Fruit fly (Drosophila melanogaster): ENCODE data around the gene Calx.
A peak's percentile ranks its signal among the peaks of the same experiment; 100 is the strongest.

Gene Calx

DNA sequence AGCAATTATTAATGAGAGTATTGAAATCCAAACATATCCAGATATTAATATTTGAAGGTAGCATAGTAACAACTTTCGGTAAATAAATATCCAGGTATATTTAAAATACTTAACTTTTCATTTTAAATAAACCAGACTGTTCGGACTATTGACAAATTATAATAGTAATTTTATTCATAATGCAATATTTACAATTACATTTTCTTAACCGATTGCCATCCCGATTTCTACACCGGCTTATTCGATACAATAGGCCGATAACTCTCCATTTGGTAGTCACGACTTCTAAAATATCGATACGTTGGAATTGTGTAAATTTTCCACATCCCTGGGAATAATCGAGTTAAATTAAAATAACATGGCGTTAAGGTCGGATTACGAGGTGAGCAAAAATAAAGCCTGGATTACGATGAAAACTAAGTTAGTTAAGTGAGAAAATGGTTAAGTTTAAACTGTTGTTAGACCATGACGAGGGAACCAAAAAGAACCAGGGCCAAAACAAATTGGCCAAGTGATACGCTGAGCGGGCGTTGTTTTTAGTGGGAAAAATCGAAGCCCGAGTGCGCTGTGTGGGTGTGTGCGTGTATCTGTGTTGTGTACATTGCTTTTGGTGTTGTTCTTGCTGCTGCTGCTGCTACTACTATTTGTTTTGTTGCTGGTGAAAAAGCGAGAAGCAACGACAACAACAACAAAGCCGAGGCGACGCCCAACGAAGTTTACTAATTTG lies 29.4 kb upstream of the Calx start, which contains the start of gene Atpalpha (continued):
- TF ChIP-seq br (optimal IDR thresholded peaks at IDR 0.05) (no peak), tio (GFP tag; optimal IDR thresholded peaks at IDR 0.05) (no peak), D19B (GFP tag; optimal IDR thresholded peaks at IDR 0.05) (no peak), sug (tag; optimal IDR thresholded peaks at IDR 0.05) (no peak), CG17359 (tag; optimal IDR thresholded peaks at IDR 0.05) (no peak), luna (GFP tag; optimal IDR thresholded peaks at IDR 0.05) (no peak), bbx (GFP tag; IDR thresholded peaks at IDR 0.05; ENCODE audit: partially characterized antibody) (peak; percentile 99), Trl (optimal IDR thresholded peaks at IDR 0.05) (no peak), Trl (GFP tag; optimal IDR thresholded peaks at IDR 0.05) (no peak), CG3407 (GFP tag; optimal IDR thresholded peaks at IDR 0.05) (no peak), CG5953 (GFP tag; IDR thresholded peaks at IDR 0.05) (no peak), Stat92E (GFP tag; optimal IDR thresholded peaks at IDR 0.05) (peak in 1 of 3 experiments; percentile 69), MTF-1 (GFP tag; optimal IDR thresholded peaks at IDR 0.05; ENCODE audit: borderline replicate concordance) (no peak), Ravus (GFP tag; IDR thresholded peaks at IDR 0.05) (no peak), pnt (GFP tag; optimal IDR thresholded peaks at IDR 0.05) (no peak), Fer2 (tag; optimal IDR thresholded peaks at IDR 0.05) (no peak), CG2129 (GFP tag; IDR thresholded peaks at IDR 0.05; ENCODE audit: partially characterized antibody) (peak; percentile 87), CG3995 (GFP tag; optimal IDR thresholded peaks at IDR 0.05) (peak; percentile 94), Ets97D (GFP tag; optimal IDR thresholded peaks at IDR 0.05) (peak; percentile 53), Mad (GFP tag; optimal IDR thresholded peaks at IDR 0.05) (no peak), dmrt11E (tag; optimal IDR thresholded peaks at IDR 0.05) (no peak), cad (GFP tag; optimal IDR thresholded peaks at IDR 0.05) (no peak), vfl (GFP tag; optimal IDR thresholded peaks at IDR 0.05) (no peak), CG1602 (GFP tag; optimal IDR thresholded peaks at IDR 0.05) (no peak), Fer1 (GFP tag; optimal IDR thresholded peaks at IDR 0.05) (peak; percentile 33), hbn (GFP tag; IDR thresholded peaks at IDR 0.05; ENCODE audit: partially characterized antibody) (peak; percentile 93), Dek (tag; optimal IDR thresholded peaks at IDR 0.05) (peak; percentile 53), BEAF-32 (GFP tag; optimal IDR thresholded peaks at IDR 0.05) (peak; percentile 96), ssp (GFP tag; IDR thresholded peaks at IDR 0.05) (peak; percentile 57), CG1603 (tag; optimal IDR thresholded peaks at IDR 0.05) (peak; percentile 67), ftz-f1 (GFP tag; optimal IDR thresholded peaks at IDR 0.05) (peak; percentile 6), CG18619 (GFP tag; optimal IDR thresholded peaks at IDR 0.05) (no peak), pita (GFP tag; optimal IDR thresholded peaks at IDR 0.05) (peak; percentile 24), CG2678 (tag; optimal IDR thresholded peaks at IDR 0.05) (peak; percentile 19), schlank (tag; optimal IDR thresholded peaks at IDR 0.05) (no peak), bowl (GFP tag; IDR thresholded peaks at IDR 0.05) (no peak), CrebB (tag; optimal IDR thresholded peaks at IDR 0.05) (no peak), CG17912 (GFP tag; optimal IDR thresholded peaks at IDR 0.05) (peak; percentile 49), CG16779 (GFP tag; IDR thresholded peaks at IDR 0.05) (no peak), ewg (GFP tag; optimal IDR thresholded peaks at IDR 0.05) (no peak), C15 (GFP tag; IDR thresholded peaks at IDR 0.05) (no peak), Sox102F (GFP tag; optimal IDR thresholded peaks at IDR 0.05) (no peak), tll (GFP tag; optimal IDR thresholded peaks at IDR 0.05) (no peak), ham (GFP tag; IDR thresholded peaks at IDR 0.05) (no peak), ranshi (GFP tag; IDR thresholded peaks at IDR 0.05) (no peak), CG17612 (GFP tag; IDR thresholded peaks at IDR 0.05) (no peak), CG5245 (GFP tag; optimal IDR thresholded peaks at IDR 0.05) (no peak), CG2199 (GFP tag; IDR thresholded peaks at IDR 0.05) (no peak), CG16863 (GFP tag; optimal IDR thresholded peaks at IDR 0.05) (no peak), CG5180 (GFP tag; optimal IDR thresholded peaks at IDR 0.05) (no peak)
